Fruit fly (Drosophila melanogaster) whole organism: ENCODE data around the gene Irc.

Experiments
- CG8478 ChIP-seq: fragments of >200 bp; optimal IDR thresholded peaks from 2 replicates; lab custom pipeline; 2018; ENCODE audit warnings: inconsistent platforms
- Dll ChIP-seq: fragments of >200 bp; optimal IDR thresholded peaks from 2 replicates; lab custom pipeline; 2017
- EcR ChIP-seq, 2 experiments: fragments of >200 bp; optimal IDR thresholded peaks; 2 replicates each; lab custom pipeline; 2017; ENCODE audit warnings: missing biosample characterization in 2 of 2, missing genetic modification characterization in 2 of 2, missing genetic modification reagents in 2 of 2
- pan ChIP-seq: fragments of >200 bp; optimal IDR thresholded peaks from 2 replicates; lab custom pipeline; 2017
- psq ChIP-seq: fragments of >200 bp; optimal IDR thresholded peaks from 2 replicates; lab custom pipeline; 2017
- usp ChIP-seq: fragments of >200 bp; optimal IDR thresholded peaks from 2 replicates; lab custom pipeline; 2017; ENCODE audit warnings: missing biosample characterization, missing genetic modification characterization, mixed read lengths

Irc gene

dm6 chr3R:16996059-16996959 lies 6.4 kb upstream of the Irc start, which contains the start of the genes EMC2A and CG3534:
TSS of gene EMC2A (minus strand) at chr3R:16996071.
TSS of gene CG3534 (plus strand) at chr3R:16996446.
- TF ChIP-seq Dll (lab: Kevin White, UChicago) (no peak), EcR (GFP tag; optimal IDR thresholded peaks at IDR 0.05; lab: Kevin White, UChicago) (no peak), psq (lab: Kevin White, UChicago) (no peak), usp (GFP tag; lab: Kevin White, UChicago) (no peak), pan (lab: Kevin White, UChicago) (no peak), CG8478 (lab: Kevin White, UChicago) (no peak)

- TF ChIP-seq psq (lab: Kevin White, UChicago) (no peak), usp (GFP tag; lab: Kevin White, UChicago) (no peak), Dll (lab: Kevin White, UChicago) (no peak), pan (lab: Kevin White, UChicago) (no peak), CG8478 (lab: Kevin White, UChicago) (no peak), EcR (GFP tag; optimal IDR thresholded peaks at IDR 0.05; lab: Kevin White, UChicago) (no peak)
These were observed 793 bp downstream of the Irc start for dm6 chr3R:17003468-17003867.

- TF ChIP-seq psq (lab: Kevin White, UChicago) (no peak), Dll (lab: Kevin White, UChicago) (no peak), EcR (GFP tag; optimal IDR thresholded peaks at IDR 0.05; lab: Kevin White, UChicago) (no peak), CG8478 (lab: Kevin White, UChicago) (no peak), pan (lab: Kevin White, UChicago) (no peak), usp (GFP tag; lab: Kevin White, UChicago) (no peak)
These were observed 4.7 kb downstream of the Irc start for dm6 chr3R:17007336-17007735.

dm6 chr3R:17008018-17008674 lies 5.5 kb downstream of the Irc start, which contains the start of gene CG8907:
TSS of gene CG8907 (plus strand) at chr3R:17008269.
- no peak for TF ChIP-seq psq (lab: Kevin White, UChicago)
- TF ChIP-seq EcR (GFP tag; optimal IDR thresholded peaks at IDR 0.05; lab: Kevin White, UChicago), result no peak
- no peak for TF ChIP-seq usp (GFP tag; lab: Kevin White, UChicago)
- no peak for TF ChIP-seq pan (lab: Kevin White, UChicago)
- TF ChIP-seq Dll (lab: Kevin White, UChicago), result no peak
- TF ChIP-seq CG8478 (lab: Kevin White, UChicago), result no peak

dm6 chr3R:17008675-17009022 lies 6.0 kb downstream of the Irc start:
- TF ChIP-seq psq (lab: Kevin White, UChicago) (no peak), usp (GFP tag; lab: Kevin White, UChicago) (no peak), Dll (lab: Kevin White, UChicago) (no peak), CG8478 (lab: Kevin White, UChicago) (no peak), pan (lab: Kevin White, UChicago) (no peak), EcR (GFP tag; optimal IDR thresholded peaks at IDR 0.05; lab: Kevin White, UChicago) (no peak)

dm6 chr3R:17014276-17014675 lies 11.6 kb downstream of the Irc start, which contains the start of gene Pxd:
TSS of gene Pxd (plus strand) at chr3R:17014576.
- TF ChIP-seq CG8478 (lab: Kevin White, UChicago) (no peak), usp (GFP tag; lab: Kevin White, UChicago) (no peak), Dll (lab: Kevin White, UChicago) (no peak), psq (lab: Kevin White, UChicago) (no peak), EcR (GFP tag; optimal IDR thresholded peaks at IDR 0.05; lab: Kevin White, UChicago) (no peak), pan (lab: Kevin White, UChicago) (no peak)

dm6 chr3R:17016193-17016592 lies 13.5 kb downstream of the Irc start:
- TF ChIP-seq psq (lab: Kevin White, UChicago) (no peak), pan (lab: Kevin White, UChicago) (no peak), CG8478 (lab: Kevin White, UChicago) (no peak), Dll (lab: Kevin White, UChicago) (no peak), EcR (GFP tag; optimal IDR thresholded peaks at IDR 0.05; lab: Kevin White, UChicago) (no peak), usp (GFP tag; lab: Kevin White, UChicago) (no peak)

dm6 chr3R:17018902-17019527 lies 16.3 kb downstream of the Irc start:
- TF ChIP-seq psq (lab: Kevin White, UChicago) (no peak), Dll (lab: Kevin White, UChicago) (no peak), EcR (GFP tag; optimal IDR thresholded peaks at IDR 0.05; lab: Kevin White, UChicago) (no peak), pan (lab: Kevin White, UChicago) (no peak), usp (GFP tag; lab: Kevin White, UChicago) (no peak), CG8478 (lab: Kevin White, UChicago) (no peak)

dm6 chr3R:17020956-17021355 lies 18.3 kb downstream of the Irc start, which contains the start of gene Adsl:
TSS of gene Adsl (minus strand) at chr3R:17021120.
- TF ChIP-seq pan (lab: Kevin White, UChicago) (no peak), CG8478 (lab: Kevin White, UChicago) (no peak), Dll (lab: Kevin White, UChicago) (no peak), psq (lab: Kevin White, UChicago) (no peak), EcR (GFP tag; optimal IDR thresholded peaks at IDR 0.05; lab: Kevin White, UChicago) (no peak), usp (GFP tag; lab: Kevin White, UChicago) (no peak)

- TF ChIP-seq Dll (lab: Kevin White, UChicago) (no peak), EcR (GFP tag; optimal IDR thresholded peaks at IDR 0.05; lab: Kevin White, UChicago) (no peak), psq (lab: Kevin White, UChicago) (no peak), usp (GFP tag; lab: Kevin White, UChicago) (no peak), CG8478 (lab: Kevin White, UChicago) (no peak), pan (lab: Kevin White, UChicago) (no peak)
These were observed 25.7 kb downstream of the Irc start, which contains the start of gene CG5225 for dm6 chr3R:17028393-17028792. TSS of gene CG5225 (plus strand) at chr3R:17028693.
